Worm (Caenorhabditis elegans): ENCODE measurements around the gene Y39A3A.2.

The Y39A3A.2 gene

ce11 chrIII:2090695-2091094, 33.2 kb upstream of the Y39A3A.2 start (continued):
- TF ChIP-seq skn-1 (tag; optimal IDR thresholded peaks at IDR 0.05): peak; percentile 63
- TF ChIP-seq egl-13 (tag; optimal IDR thresholded peaks at IDR 0.05): no peak
- peak; percentile 82 for TF ChIP-seq nhr-71 (tag; optimal IDR thresholded peaks at IDR 0.05)
- peak in 1 of 2 experiments; percentile 86 for TF ChIP-seq lin-35 (GFP tag; optimal IDR thresholded peaks at IDR 0.05)
- no peak for TF ChIP-seq isw-1 (GFP tag; IDR thresholded peaks at IDR 0.05)
- TF ChIP-seq swsn-7 (tag; optimal IDR thresholded peaks at IDR 0.05): peak; percentile 66
- TF ChIP-seq nhr-20 (tag; optimal IDR thresholded peaks at IDR 0.05): peak; percentile 85
- TF ChIP-seq lsy-2 (tag; optimal IDR thresholded peaks at IDR 0.05): peak; percentile 72 to 77
- TF ChIP-seq mef-2 (tag; optimal IDR thresholded peaks at IDR 0.05): no peak
- TF ChIP-seq blmp-1 (tag; optimal IDR thresholded peaks at IDR 0.05): peak; percentile 46
- TF ChIP-seq zag-1 (tag; optimal IDR thresholded peaks at IDR 0.05): no peak
- no peak for TF ChIP-seq lir-3 (tag; optimal IDR thresholded peaks at IDR 0.05; ENCODE audit: poor library complexity)
- peak; percentile 89 for TF ChIP-seq mep-1 (tag; optimal IDR thresholded peaks at IDR 0.05)
- peak; percentile 74 for TF ChIP-seq lin-14 (GFP tag; optimal IDR thresholded peaks at IDR 0.05)
- no peak for TF ChIP-seq vab-15 (tag; optimal IDR thresholded peaks at IDR 0.05)
- TF ChIP-seq mdl-1 (tag; optimal IDR thresholded peaks at IDR 0.05): peak in 1 of 2 experiments; percentile 74
- peak; percentile 66 to 68 for TF ChIP-seq efl-1 (optimal IDR thresholded peaks at IDR 0.05)
- TF ChIP-seq efl-1 (GFP tag; optimal IDR thresholded peaks at IDR 0.05 in 1 of 2): peak; percentile 33 to 91
- peak; percentile 57 for TF ChIP-seq xbp-1 (tag; optimal IDR thresholded peaks at IDR 0.05)
- no peak for TF ChIP-seq aly-2 (tag; optimal IDR thresholded peaks at IDR 0.05)
- no peak for TF ChIP-seq alr-1 (tag; optimal IDR thresholded peaks at IDR 0.05; ENCODE audit: borderline replicate concordance)
- peak; percentile 22 for TF ChIP-seq snpc-4 (tag; optimal IDR thresholded peaks at IDR 0.05)
- peak in 1 of 3 experiments; percentile 24 for TF ChIP-seq ceh-82 (tag; optimal IDR thresholded peaks at IDR 0.05)
- peak in 2 of 6 experiments; percentile 40 to 81 for TF ChIP-seq elt-3 (tag; optimal IDR thresholded peaks at IDR 0.05)
- TF ChIP-seq ceh-88 (GFP tag; IDR thresholded peaks at IDR 0.05): no peak

- no peak for TF ChIP-seq fkh-4 (tag; optimal IDR thresholded peaks at IDR 0.05; ENCODE audit: borderline replicate concordance)
- no peak for TF ChIP-seq nhr-90 (tag; optimal IDR thresholded peaks at IDR 0.05; ENCODE audit: poor library complexity)
- peak in 1 of 2 experiments; percentile 13 for TF ChIP-seq lin-35 (GFP tag; optimal IDR thresholded peaks at IDR 0.05)
- TF ChIP-seq jun-1 (tag; optimal IDR thresholded peaks at IDR 0.05): no peak
- no peak for TF ChIP-seq grh-1 (GFP tag; IDR thresholded peaks at IDR 0.05)
- no peak for TF ChIP-seq rnt-1 (tag; optimal IDR thresholded peaks at IDR 0.05)
- no peak for TF ChIP-seq isw-1 (GFP tag; IDR thresholded peaks at IDR 0.05)
- TF ChIP-seq pax-3 (tag; optimal IDR thresholded peaks at IDR 0.05): no peak
- TF ChIP-seq ceh-82 (tag; optimal IDR thresholded peaks at IDR 0.05): peak in 1 of 3 experiments; percentile 22
- TF ChIP-seq ceh-63 (GFP tag; optimal IDR thresholded peaks at IDR 0.05): no peak
- TF ChIP-seq alr-1 (tag; optimal IDR thresholded peaks at IDR 0.05; ENCODE audit: borderline replicate concordance): no peak
- no peak for TF ChIP-seq sox-4 (tag; optimal IDR thresholded peaks at IDR 0.05)
- TF ChIP-seq nhr-71 (tag; optimal IDR thresholded peaks at IDR 0.05): peak; percentile 61
- TF ChIP-seq fkh-10 (GFP tag; optimal IDR thresholded peaks at IDR 0.05): no peak
- no peak for TF ChIP-seq snpc-4 (tag; optimal IDR thresholded peaks at IDR 0.05)
- TF ChIP-seq nhr-19 (GFP tag; conservative IDR thresholded peaks at IDR 0.05): 0 out of 2 replicates have a peak, but pooled peaks have one; percentile 10
- TF ChIP-seq lsy-2 (tag; optimal IDR thresholded peaks at IDR 0.05): peak; percentile 22 to 30
- no peak for TF ChIP-seq nhr-77 (tag; optimal IDR thresholded peaks at IDR 0.05)
- no peak for TF ChIP-seq C34B4.2 (tag; optimal IDR thresholded peaks at IDR 0.05)
- no peak for TF ChIP-seq lir-3 (tag; optimal IDR thresholded peaks at IDR 0.05; ENCODE audit: poor library complexity)
- TF ChIP-seq skn-1 (tag; optimal IDR thresholded peaks at IDR 0.05): peak; percentile 23
- peak in 1 of 3 experiments; percentile 2 for TF ChIP-seq dpl-1 (GFP tag; optimal IDR thresholded peaks at IDR 0.05)
- TF ChIP-seq mep-1 (tag; optimal IDR thresholded peaks at IDR 0.05): peak; percentile 9
- TF ChIP-seq egl-13 (tag; optimal IDR thresholded peaks at IDR 0.05): no peak
- TF ChIP-seq lin-14 (GFP tag; optimal IDR thresholded peaks at IDR 0.05): peak; percentile 55
- TF ChIP-seq mdl-1 (tag; optimal IDR thresholded peaks at IDR 0.05): peak in 1 of 2 experiments; percentile 53
- TF ChIP-seq efl-1 (optimal IDR thresholded peaks at IDR 0.05): peak; percentile 46
- TF ChIP-seq efl-1 (GFP tag; optimal IDR thresholded peaks at IDR 0.05 in 1 of 2): peak in 1 of 2 experiments; percentile 31
- no peak for TF ChIP-seq hlh-17 (GFP tag; optimal IDR thresholded peaks at IDR 0.05; ENCODE audit: borderline replicate concordance)
- peak; percentile 50 for TF ChIP-seq swsn-7 (tag; optimal IDR thresholded peaks at IDR 0.05)
- peak; percentile 40 for TF ChIP-seq dsc-1 (tag; optimal IDR thresholded peaks at IDR 0.05)
- TF ChIP-seq snu-23 (GFP tag; optimal IDR thresholded peaks at IDR 0.05): peak; percentile 19
- peak; percentile 3 for TF ChIP-seq tbx-2 (tag; optimal IDR thresholded peaks at IDR 0.05)
- TF ChIP-seq efl-3 (GFP tag; optimal IDR thresholded peaks at IDR 0.05): no peak
- TF ChIP-seq ztf-4 (tag; optimal IDR thresholded peaks at IDR 0.05): no peak
- TF ChIP-seq irx-1 (tag; optimal IDR thresholded peaks at IDR 0.05): no peak
- peak; percentile 38 for TF ChIP-seq fkh-8 (tag; optimal IDR thresholded peaks at IDR 0.05)
- peak; percentile 1 for TF ChIP-seq elt-2 (tag; optimal IDR thresholded peaks at IDR 0.05)
- no peak for TF ChIP-seq elt-3 (tag; optimal IDR thresholded peaks at IDR 0.05)
These were observed 32.0 kb upstream of the Y39A3A.2 start for ce11 chrIII:2089453-2089852.

Data from whole organism, L1 larva.